Fruit fly (Drosophila melanogaster) whole organism, embryonic: ENCODE measurements around the gene Larp7.

ENCODE experiments used
- CG13287 ChIP-seq: fragments of 200-800 bp; sonication (Bioruptor generic); IDR thresholded peaks from 2 replicates; pipeline ENCODE4 v1.3.6; 2022; ENCODE audit warnings: missing biosample characterization, missing genetic modification characterization; ENCODE audit not compliant: partially characterized antibody
- CG13775 ChIP-seq: fragments of 200-800 bp; sonication (Bioruptor generic); optimal IDR thresholded peaks from 3 replicates; lab custom pipeline; 2017; ENCODE audit warnings: missing biosample characterization, mild to moderate bottlenecking, missing genetic modification characterization
- CG14014 ChIP-seq: fragments of 200-800 bp; sonication (Bioruptor generic); IDR thresholded peaks from 2 replicates; pipeline ENCODE4 v1.3.6; 2022; ENCODE audit warnings: missing biosample characterization, missing genetic modification characterization
- CG14441 ChIP-seq: fragments of 200-800 bp; sonication (Bioruptor generic); IDR thresholded peaks from 2 replicates; pipeline ENCODE4 v1.3.6; 2022; ENCODE audit warnings: missing biosample characterization, missing genetic modification characterization
- CG14710 ChIP-seq: fragments of 200-800 bp; sonication (Bioruptor generic); optimal IDR thresholded peaks from 3 replicates; lab custom pipeline; 2019; ENCODE audit warnings: missing biosample characterization, mild to moderate bottlenecking, missing genetic modification characterization, moderate library complexity
- CG16779 ChIP-seq: fragments of 200-800 bp; sonication (Bioruptor generic); IDR thresholded peaks from 2 replicates; pipeline ENCODE4 v1.3.6; 2022; ENCODE audit warnings: missing biosample characterization, missing genetic modification characterization
- CG16813 ChIP-seq: fragments of 200-800 bp; sonication (Bioruptor generic); IDR thresholded peaks from 3 replicates; pipeline ENCODE4 v1.3.6; 2022; ENCODE audit warnings: missing biosample characterization, missing genetic modification characterization; ENCODE audit not compliant: partially characterized antibody
- CG16863 ChIP-seq: fragments of 200-800 bp; sonication (Bioruptor generic); optimal IDR thresholded peaks from 3 replicates; lab custom pipeline; 2016; ENCODE audit warnings: missing biosample characterization, missing genetic modification characterization
- CG1832 ChIP-seq: fragments of 200-800 bp; sonication (Bioruptor generic); optimal IDR thresholded peaks from 2 replicates; lab custom pipeline; 2017; ENCODE audit warnings: missing biosample characterization, mild to moderate bottlenecking, missing genetic modification characterization, inconsistent platforms
- CG18599 ChIP-seq: fragments of 200-800 bp; sonication (Bioruptor generic); optimal IDR thresholded peaks from 3 replicates; lab custom pipeline; 2017; ENCODE audit warnings: missing biosample characterization, missing genetic modification characterization, mild to moderate bottlenecking, moderate library complexity, missing genetic modification reagents
- CG2116 ChIP-seq: fragments of 200-800 bp; sonication (Bioruptor generic); optimal IDR thresholded peaks from 3 replicates; lab custom pipeline; 2018; ENCODE audit warnings: missing biosample characterization, mild to moderate bottlenecking, missing genetic modification characterization
- CG2199 ChIP-seq: fragments of 200-800 bp; sonication (Bioruptor generic); IDR thresholded peaks from 3 replicates; pipeline ENCODE4 v1.3.6; 2022; ENCODE audit warnings: missing biosample characterization, missing genetic modification characterization
- CG2202 ChIP-seq: fragments of 200-800 bp; sonication (Bioruptor generic); optimal IDR thresholded peaks from 2 replicates; lab custom pipeline; 2018; ENCODE audit warnings: missing biosample characterization, mild to moderate bottlenecking, missing genetic modification characterization
- CG34224 ChIP-seq: fragments of 200-800 bp; sonication (Bioruptor generic); IDR thresholded peaks from 3 replicates; pipeline ENCODE4 v1.3.6; 2022; ENCODE audit warnings: missing biosample characterization, missing genetic modification characterization; ENCODE audit not compliant: partially characterized antibody
- CG6272 ChIP-seq: fragments of 200-800 bp; sonication (Bioruptor generic); IDR thresholded peaks from 2 replicates; pipeline ENCODE4 v1.3.6; 2022; ENCODE audit warnings: missing biosample characterization, missing genetic modification characterization
- CG7839 ChIP-seq: fragments of 200-800 bp; sonication (Bioruptor generic); optimal IDR thresholded peaks from 3 replicates; lab custom pipeline; 2018; ENCODE audit warnings: missing biosample characterization, mild to moderate bottlenecking, missing genetic modification characterization, moderate library complexity
- CG8089 ChIP-seq: fragments of 200-800 bp; sonication (Bioruptor generic); optimal IDR thresholded peaks from 3 replicates; lab custom pipeline; 2016; ENCODE audit warnings: missing biosample characterization, missing genetic modification characterization
- CG8290 ChIP-seq, 3 experiments: fragments of 200-800 bp; sonication (Bioruptor generic); optimal IDR thresholded peaks; 2 replicates each; lab custom pipeline; 2016 to 2019; ENCODE audit warnings: missing biosample characterization in 3 of 3, missing genetic modification characterization in 3 of 3, mild to moderate bottlenecking in 2 of 3, moderate library complexity in 1 of 3
- CG9817 ChIP-seq: fragments of 200-800 bp; sonication (Bioruptor generic); optimal IDR thresholded peaks from 2 replicates; lab custom pipeline; 2018; ENCODE audit warnings: missing biosample characterization, mild to moderate bottlenecking, missing genetic modification characterization, moderate library complexity
- CTCF ChIP-seq: fragments of 200-800 bp; sonication (Bioruptor generic); optimal IDR thresholded peaks from 2 replicates; lab custom pipeline; 2017; ENCODE audit warnings: missing biosample characterization, mild to moderate bottlenecking, missing genetic modification characterization, moderate library complexity
- CrebB ChIP-seq: fragments of 200-800 bp; sonication (Bioruptor generic); optimal IDR thresholded peaks from 3 replicates; lab custom pipeline; 2018; ENCODE audit warnings: missing biosample characterization, mild to moderate bottlenecking, missing genetic modification characterization
- D19A ChIP-seq: fragments of 200-800 bp; optimal IDR thresholded peaks from 3 replicates; lab custom pipeline; 2019; ENCODE audit warnings: missing biosample characterization, mild to moderate bottlenecking, missing genetic modification characterization, moderate library complexity
- Dip2 ChIP-seq: fragments of 200-800 bp; sonication (Bioruptor generic); IDR thresholded peaks from 2 replicates; pipeline ENCODE4 v1.3.6; 2022; ENCODE audit warnings: missing biosample characterization, missing genetic modification characterization
- HLH54F ChIP-seq: fragments of 200-800 bp; sonication (Bioruptor generic); optimal IDR thresholded peaks from 3 replicates; lab custom pipeline; 2016; ENCODE audit warnings: missing biosample characterization, missing genetic modification characterization
- Hey ChIP-seq: fragments of 200-800 bp; sonication (Bioruptor generic); optimal IDR thresholded peaks from 3 replicates; lab custom pipeline; 2018; ENCODE audit warnings: missing biosample characterization, mild to moderate bottlenecking, missing genetic modification characterization
- Hsf ChIP-seq: fragments of 200-800 bp; sonication (Bioruptor generic); optimal IDR thresholded peaks from 3 replicates; lab custom pipeline; 2016; ENCODE audit warnings: missing biosample characterization, missing genetic modification characterization
- Jarid2 ChIP-seq: fragments of 200-800 bp; sonication (Bioruptor generic); optimal IDR thresholded peaks from 3 replicates; lab custom pipeline; 2017; ENCODE audit warnings: mild to moderate bottlenecking, missing biosample characterization, missing genetic modification reagents, missing genetic modification characterization
- Poxn ChIP-seq: fragments of 200-800 bp; sonication (Bioruptor generic); IDR thresholded peaks from 2 replicates; pipeline ENCODE4 v1.3.6; 2022; ENCODE audit warnings: missing biosample characterization, missing genetic modification characterization
- Ptx1 ChIP-seq: fragments of 200-800 bp; sonication (Bioruptor generic); IDR thresholded peaks from 2 replicates; pipeline ENCODE4 v1.3.6; 2022; ENCODE audit warnings: missing biosample characterization, missing genetic modification characterization
- bcd ChIP-seq: fragments of 200-800 bp; sonication (Bioruptor generic); optimal IDR thresholded peaks from 2 replicates; lab custom pipeline; 2017; ENCODE audit warnings: missing biosample characterization, mild to moderate bottlenecking, missing genetic modification characterization
- chn ChIP-seq: fragments of 200-800 bp; sonication (Bioruptor generic); optimal IDR thresholded peaks from 2 replicates; lab custom pipeline; 2016; ENCODE audit warnings: missing biosample characterization, missing genetic modification characterization
- crp ChIP-seq, 2 experiments: fragments of 200-800 bp; sonication (Bioruptor generic); optimal IDR thresholded peaks; 2 replicates in 1 of 2; 3 replicates in 1 of 2; lab custom pipeline; 2017; ENCODE audit warnings: missing biosample characterization in 2 of 2, missing genetic modification characterization in 2 of 2, mild to moderate bottlenecking in 1 of 2, moderate library complexity in 1 of 2
- danr ChIP-seq: fragments of 200-800 bp; sonication (Bioruptor generic); IDR thresholded peaks from 2 replicates; pipeline ENCODE4 v1.3.6; 2022; ENCODE audit warnings: missing biosample characterization, missing genetic modification characterization
- eve ChIP-seq, 2 experiments: fragments of >200 bp; optimal IDR thresholded peaks; 2 replicates each; lab custom pipeline; 2017; ENCODE audit warnings: missing biosample characterization in 2 of 2, missing genetic modification characterization in 2 of 2
- fd96Cb ChIP-seq: fragments of 200-800 bp; sonication (Bioruptor generic); optimal IDR thresholded peaks from 2 replicates; lab custom pipeline; 2018; ENCODE audit warnings: missing biosample characterization, mild to moderate bottlenecking, missing genetic modification characterization, moderate library complexity
- gem ChIP-seq: fragments of 200-800 bp; sonication (Bioruptor generic); optimal IDR thresholded peaks from 2 replicates; lab custom pipeline; 2019; ENCODE audit warnings: missing biosample characterization, mild to moderate bottlenecking, missing genetic modification characterization, moderate library complexity
- grau ChIP-seq: fragments of 200-800 bp; optimal IDR thresholded peaks from 3 replicates; lab custom pipeline; 2019; ENCODE audit warnings: missing biosample characterization, mild to moderate bottlenecking, missing genetic modification characterization, moderate library complexity
- ken ChIP-seq: fragments of 200-800 bp; sonication (Bioruptor generic); IDR thresholded peaks from 3 replicates; pipeline ENCODE4 v1.3.6; 2022; ENCODE audit warnings: missing biosample characterization, missing genetic modification characterization
- lov ChIP-seq, 2 experiments: fragments of 200-800 bp in 1 of 2; fragments of >200 bp in 1 of 2; sonication (Bioruptor generic) in 1 of 2; IDR thresholded peaks in 1 of 2; optimal IDR thresholded peaks in 1 of 2; 2 replicates in 1 of 2; 3 replicates in 1 of 2; pipeline versions ENCODE4 v1.3.6 to Lab custom; 2017 to 2022; ENCODE audit warnings: missing biosample characterization in 1 of 2, missing genetic modification characterization in 1 of 2
- luna ChIP-seq: fragments of 200-800 bp; sonication (Bioruptor generic); optimal IDR thresholded peaks from 2 replicates; lab custom pipeline; 2016; ENCODE audit warnings: missing biosample characterization, missing genetic modification characterization
- nerfin-2 ChIP-seq: fragments of 200-800 bp; sonication (Bioruptor generic); IDR thresholded peaks from 2 replicates; pipeline ENCODE4 v1.3.6; 2022; ENCODE audit warnings: missing biosample characterization, missing genetic modification characterization; ENCODE audit not compliant: partially characterized antibody
- odd ChIP-seq: fragments of 200-800 bp; sonication (Bioruptor generic); optimal IDR thresholded peaks from 2 replicates; lab custom pipeline; 2017; ENCODE audit warnings: missing biosample characterization, mild to moderate bottlenecking, missing genetic modification characterization
- pan ChIP-seq, 4 experiments: fragments of >200 bp in 3 of 4; fragments of 200-800 bp in 1 of 4; sonication (Bioruptor generic) in 1 of 4; optimal IDR thresholded peaks in 3 of 4; IDR thresholded peaks in 1 of 4; 2 replicates each; pipeline versions ENCODE4 v1.3.6 to Lab custom; 2017 to 2022; ENCODE audit warnings: missing biosample characterization in 2 of 4, missing genetic modification characterization in 2 of 4, mixed read lengths in 1 of 4
- rib ChIP-seq: fragments of 200-800 bp; sonication (Bioruptor generic); IDR thresholded peaks from 2 replicates; pipeline ENCODE4 v1.3.6; 2022; ENCODE audit warnings: missing biosample characterization, missing genetic modification characterization
- row ChIP-seq: fragments of 200-800 bp; sonication (Bioruptor generic); IDR thresholded peaks from 3 replicates; pipeline ENCODE4 v1.3.6; 2022; ENCODE audit warnings: missing biosample characterization, missing genetic modification characterization
- so ChIP-seq: fragments of 200-800 bp; sonication (Bioruptor generic); IDR thresholded peaks from 3 replicates; pipeline ENCODE4 v1.3.6; 2022; ENCODE audit warnings: missing biosample characterization, missing genetic modification characterization
- tin ChIP-seq: fragments of 200-800 bp; sonication (Bioruptor generic); optimal IDR thresholded peaks from 3 replicates; lab custom pipeline; 2016; ENCODE audit warnings: missing biosample characterization, missing genetic modification characterization
- unpg ChIP-seq: fragments of 200-800 bp; sonication (Bioruptor generic); optimal IDR thresholded peaks from 3 replicates; lab custom pipeline; 2018; ENCODE audit warnings: missing biosample characterization, mild to moderate bottlenecking, missing genetic modification characterization, moderate library complexity
- zen2 ChIP-seq: fragments of 200-800 bp; sonication (Bioruptor generic); IDR thresholded peaks from 3 replicates; pipeline ENCODE4 v1.3.6; 2022; ENCODE audit warnings: missing biosample characterization, missing genetic modification characterization; ENCODE audit not compliant: partially characterized antibody
- zf30C ChIP-seq: fragments of 200-800 bp; sonication (Bioruptor generic); optimal IDR thresholded peaks from 3 replicates; lab custom pipeline; 2018; ENCODE audit warnings: missing biosample characterization, mild to moderate bottlenecking, missing genetic modification characterization

The Larp7 gene

dm6 chrX:9248040-9248439 lies 4.4 kb downstream of the Larp7 start (continued):
- TF ChIP-seq lov (optimal IDR thresholded peaks at IDR 0.05; lab: Kevin White, UChicago) (no peak), lov (GFP tag; IDR thresholded peaks at IDR 0.05; lab: Robert Waterston, UW) (no peak), Hsf (GFP tag; lab: Kevin White, UChicago) (peak; percentile 30), gem (tag; lab: Kevin White, UChicago) (peak; percentile 59), CG9817 (no peak), bcd (GFP tag; lab: Kevin White, UChicago) (no peak), so (GFP tag; lab: Robert Waterston, UW) (no peak), eve (GFP tag; optimal IDR thresholded peaks at IDR 0.05; lab: Kevin White, UChicago) (no peak), pan (optimal IDR thresholded peaks at IDR 0.05; lab: Kevin White, UChicago) (no peak), pan (GFP tag; optimal IDR thresholded peaks at IDR 0.05 in 1 of 2, IDR thresholded peaks at IDR 0.05 in 1 of 2) (no peak), CG18599 (GFP tag; lab: Kevin White, UChicago) (no peak), Dip2 (GFP tag; lab: Robert Waterston, UW) (no peak), CG16813 (GFP tag; lab: Robert Waterston, UW) (no peak), CG2199 (no peak), CG14441 (GFP tag; lab: Robert Waterston, UW) (0 out of 2 replicates have a peak, but pooled peaks have one; percentile 20), crp (GFP tag; optimal IDR thresholded peaks at IDR 0.05; lab: Kevin White, UChicago) (no peak), Hey (no peak), CG2202 (no peak), CG6272 (no peak), HLH54F (GFP tag; lab: Kevin White, UChicago) (no peak), CrebB (tag; lab: Kevin White, UChicago) (no peak), fd96Cb (tag; lab: Kevin White, UChicago) (peak; percentile 17), CG8290 (GFP tag; optimal IDR thresholded peaks at IDR 0.05; lab: Kevin White, UChicago) (no peak), CG8290 (tag; optimal IDR thresholded peaks at IDR 0.05; lab: Kevin White, UChicago) (no peak), nerfin-2 (no peak), grau (peak; percentile 3), CG13287 (GFP tag; lab: Robert Waterston, UW) (no peak), CG14014 (GFP tag; lab: Robert Waterston, UW) (no peak), CG7839 (tag; lab: Kevin White, UChicago) (peak; percentile 24), odd (GFP tag; lab: Kevin White, UChicago) (no peak), row (GFP tag; lab: Robert Waterston, UW) (peak; percentile 50; the same call in 2 of the 3 replicates), Poxn (GFP tag; lab: Robert Waterston, UW) (no peak), zf30C (GFP tag; lab: Kevin White, UChicago) (peak; percentile 69), ken (GFP tag; lab: Robert Waterston, UW) (no peak), CG34224 (GFP tag; lab: Robert Waterston, UW) (no peak), unpg (GFP tag; lab: Kevin White, UChicago) (peak; percentile 29), rib (GFP tag; lab: Robert Waterston, UW) (no peak), D19A (tag; lab: Kevin White, UChicago) (peak; percentile 8), CG13775 (GFP tag; lab: Kevin White, UChicago) (peak; percentile 22), CG1832 (GFP tag; lab: Kevin White, UChicago) (no peak), luna (GFP tag; lab: Kevin White, UChicago) (no peak), danr (GFP tag; lab: Robert Waterston, UW) (no peak), chn (GFP tag; lab: Kevin White, UChicago) (peak; percentile 15), CTCF (GFP tag; lab: Kevin White, UChicago) (no peak), CG2116 (GFP tag; lab: Kevin White, UChicago) (peak; percentile 7), CG14710 (peak; percentile 7), Ptx1 (0 out of 2 replicates have a peak, but pooled peaks have one; percentile 25), CG16863 (no peak), tin (GFP tag; lab: Kevin White, UChicago) (peak; percentile 21), zen2 (no peak), CG16779 (no peak), Jarid2 (GFP tag; lab: Kevin White, UChicago) (no peak), CG8089 (GFP tag; lab: Kevin White, UChicago) (no peak)
